Worm (Caenorhabditis elegans) whole organism, L1 larva: ENCODE results near the gene F33E11.2.

Experiments
- egl-27 ChIP-seq, 2 experiments: fragments of 150-350 bp in 1 of 2; sonication (generic microtip); optimal IDR thresholded peaks; 3 replicates each; lab custom pipeline; 2017 to 2018; ENCODE audit warnings: missing biosample characterization in 2 of 2, missing genetic modification characterization in 2 of 2, missing genetic modification reagents in 2 of 2
- lsy-2 ChIP-seq, 2 experiments: fragments of 150-350 bp; optimal IDR thresholded peaks; 2 replicates each; lab custom pipeline; 2014; ENCODE audit warnings: missing biosample characterization in 2 of 2, missing genetic modification characterization in 2 of 2
- nhr-11 ChIP-seq: fragments of 150-350 bp; optimal IDR thresholded peaks from 2 replicates; lab custom pipeline; 2014; ENCODE audit warnings: missing biosample characterization, missing genetic modification characterization
- skn-1 ChIP-seq: fragments of 150-350 bp; optimal IDR thresholded peaks from 2 replicates; lab custom pipeline; 2014; ENCODE audit warnings: missing biosample characterization, missing genetic modification characterization

DNA sequence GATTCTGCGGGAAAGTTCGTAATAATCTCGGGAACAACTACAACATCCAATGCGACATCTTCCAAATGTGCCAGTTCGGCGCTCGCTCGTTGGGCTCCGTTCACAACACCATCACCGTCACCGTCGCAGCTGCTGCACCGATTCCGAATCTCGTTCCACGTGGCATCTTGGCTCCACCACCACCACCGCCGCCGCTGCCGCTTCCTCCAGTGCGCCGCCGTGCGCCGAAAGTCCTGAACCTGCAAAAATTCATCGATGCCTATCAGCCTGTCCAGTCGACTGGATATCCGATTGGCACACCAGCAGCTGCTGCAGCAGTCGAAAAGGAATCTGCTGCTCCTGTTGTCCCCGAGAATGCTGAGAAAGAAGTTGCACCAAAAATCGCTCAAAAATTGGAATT lies 648 bp downstream of the F33E11.2 start:
- TF ChIP-seq egl-27 (tag; optimal IDR thresholded peaks at IDR 0.05; lab: Kevin White, UChicago) (no peak), lsy-2 (tag; optimal IDR thresholded peaks at IDR 0.05; lab: Kevin White, UChicago) (no peak), nhr-11 (no peak), skn-1 (no peak)
